Worm (Caenorhabditis elegans): Measurements from ENCODE around the gene txt-14.

DNA sequence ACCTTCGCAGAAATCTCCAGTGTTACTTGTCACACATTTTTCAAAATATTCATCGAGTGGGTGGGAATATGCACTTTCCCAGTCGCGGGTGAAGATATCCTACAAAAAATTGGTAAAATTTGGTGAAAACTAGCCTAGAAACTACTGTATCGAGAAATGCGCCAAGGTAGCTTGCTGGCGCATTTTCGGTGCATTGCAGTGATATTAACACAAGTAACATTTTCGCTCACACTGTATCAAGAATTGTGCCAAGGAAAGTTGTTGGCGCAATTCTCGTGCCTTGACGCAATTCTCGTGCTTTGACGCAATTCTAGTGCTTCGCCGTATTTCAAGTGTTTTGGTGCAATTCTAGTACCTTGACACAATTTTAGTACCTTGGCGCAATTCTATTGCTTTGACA lies 9.3 kb upstream of the txt-14 start:
- no peak for TF ChIP-seq irx-1 (tag; optimal IDR thresholded peaks at IDR 0.05)
- TF ChIP-seq unc-62 (GFP tag; optimal IDR thresholded peaks at IDR 0.05): no peak
- TF ChIP-seq aly-2 (tag; optimal IDR thresholded peaks at IDR 0.05): no peak
- no peak for TF ChIP-seq nhr-28 (tag; optimal IDR thresholded peaks at IDR 0.05)
